Worm (Caenorhabditis elegans) whole organism, midembryonic: ENCODE data around the gene M04D8.8.
"Not testable (repeated sequence)": the region's sequence is repeated elsewhere in the genome, so short reads cannot be mapped to it uniquely, and the experiment has no call there.

Source experiments
- flt-1 ChIP-seq: fragments of 200-800 bp; sonication (Bioruptor generic); IDR thresholded peaks from 2 replicates; pipeline ENCODE4 v1.3.6; 2022; ENCODE audit warnings: missing genetic modification characterization, missing compliant biosample characterization
- klf-2 ChIP-seq: fragments of 200-800 bp; sonication (Bioruptor generic); conservative IDR thresholded peaks from 2 replicates; pipeline ENCODE4 v1.3.6; 2022; ENCODE audit warnings: missing genetic modification reagents, missing genetic modification characterization, missing compliant biosample characterization

ce11 chrIII:10050321-10050720 is 16.3 kb downstream of the M04D8.8 start, which contains the start of gene T16G12.3:
- not testable (repeated sequence) for TF ChIP-seq flt-1, klf-2 (GFP tag; lab: Robert Waterston, UW)
